Fruit fly (Drosophila melanogaster): ENCODE data around the gene PICK1.

Gene PICK1

dm6 chr2L:12700381-12700963 lies 5.6 kb downstream of the PICK1 start, which contains the start of gene CG17036:
Gene CG17036 (minus strand): TSS chr2L:12700746.
- TF ChIP-seq Blimp-1 (GFP tag; optimal IDR thresholded peaks at IDR 0.05) (no peak), cyc (GFP tag; optimal IDR thresholded peaks at IDR 0.05) (no peak), Ets96B (tag; optimal IDR thresholded peaks at IDR 0.05) (no peak), CG10669 (GFP tag; optimal IDR thresholded peaks at IDR 0.05) (no peak), esn (GFP tag; optimal IDR thresholded peaks at IDR 0.05) (peak; percentile 31), CG8632 (GFP tag; optimal IDR thresholded peaks at IDR 0.05) (peak; percentile 42), CG6163 (GFP tag; IDR thresholded peaks at IDR 0.05) (peak; percentile 48; the same call in 2 of the 3 replicates), Ets21C (GFP tag; optimal IDR thresholded peaks at IDR 0.05) (no peak), CG11762 (GFP tag; optimal IDR thresholded peaks at IDR 0.05; ENCODE audit: insufficient read depth) (no peak), Eip75B (GFP tag; optimal IDR thresholded peaks at IDR 0.05) (no peak), CG31627 (GFP tag; optimal IDR thresholded peaks at IDR 0.05) (no peak), salr (GFP tag; optimal IDR thresholded peaks at IDR 0.05) (no peak), CG6276 (GFP tag; optimal IDR thresholded peaks at IDR 0.05) (no peak), Eip78C (GFP tag) (peak; percentile 57), Sox14 (GFP tag; optimal IDR thresholded peaks at IDR 0.05) (no peak), Smox (GFP tag; optimal IDR thresholded peaks at IDR 0.05) (no peak), Hr4 (GFP tag; optimal IDR thresholded peaks at IDR 0.05) (no peak), Hr39 (GFP tag; optimal IDR thresholded peaks at IDR 0.05) (no peak), CG6854 (GFP tag; optimal IDR thresholded peaks at IDR 0.05) (peak; percentile 15), CG32006 (GFP tag; optimal IDR thresholded peaks at IDR 0.05) (peak; percentile 49), CG6792 (GFP tag; optimal IDR thresholded peaks at IDR 0.05) (peak; percentile 10), CG1621 (tag; optimal IDR thresholded peaks at IDR 0.05) (peak; percentile 19), CG4318 (GFP tag; optimal IDR thresholded peaks at IDR 0.05) (no peak), CG8319 (GFP tag; optimal IDR thresholded peaks at IDR 0.05) (no peak), Gug (GFP tag; IDR thresholded peaks at IDR 0.05) (no peak), acj6 (GFP tag; optimal IDR thresholded peaks at IDR 0.05) (no peak), CG8119 (GFP tag; IDR thresholded peaks at IDR 0.05) (peak; percentile 36; the same call in 1 of the 3 replicates), pdm3 (GFP tag; optimal IDR thresholded peaks at IDR 0.05) (no peak), CG11294 (GFP tag; IDR thresholded peaks at IDR 0.05) (no peak), fd59A (GFP tag; optimal IDR thresholded peaks at IDR 0.05) (no peak)

dm6 chr2L:12701498-12701897 lies 6.7 kb downstream of the PICK1 start:
- no peak for TF ChIP-seq CG11294 (GFP tag; IDR thresholded peaks at IDR 0.05)
- no peak for TF ChIP-seq esn (GFP tag; optimal IDR thresholded peaks at IDR 0.05)
- no peak for TF ChIP-seq acj6 (GFP tag; optimal IDR thresholded peaks at IDR 0.05)
- no peak for TF ChIP-seq CG8632 (GFP tag; optimal IDR thresholded peaks at IDR 0.05)
- TF ChIP-seq topi (GFP tag; optimal IDR thresholded peaks at IDR 0.05): no peak
- TF ChIP-seq net (GFP tag; optimal IDR thresholded peaks at IDR 0.05): no peak
- TF ChIP-seq fd59A (GFP tag; optimal IDR thresholded peaks at IDR 0.05): no peak

dm6 chr2L:12704418-12704920 lies 9.6 kb downstream of the PICK1 start, which contains the start of the genes CG5776 and spict:
Gene CG5776 (minus strand): TSS chr2L:12704451.
Gene spict (plus strand): TSS chr2L:12704725.
- peak; percentile 64 for TF ChIP-seq achi (GFP tag; optimal IDR thresholded peaks at IDR 0.05)
- peak; percentile 84 for TF ChIP-seq CG32006 (GFP tag; optimal IDR thresholded peaks at IDR 0.05)
- TF ChIP-seq CG4318 (GFP tag; optimal IDR thresholded peaks at IDR 0.05): no peak
- peak; percentile 57 for TF ChIP-seq Smox (GFP tag; optimal IDR thresholded peaks at IDR 0.05)
- no peak for TF ChIP-seq CG9139 (GFP tag; optimal IDR thresholded peaks at IDR 0.05)
- TF ChIP-seq Hr38 (GFP tag; optimal IDR thresholded peaks at IDR 0.05): no peak
- TF ChIP-seq Hr4 (GFP tag; optimal IDR thresholded peaks at IDR 0.05): peak; percentile 74
- TF ChIP-seq vri (GFP tag; optimal IDR thresholded peaks at IDR 0.05): peak; percentile 62
- peak; percentile 58; the same call in 1 of the 2 replicates for TF ChIP-seq Gug (GFP tag; IDR thresholded peaks at IDR 0.05)
- no peak for TF ChIP-seq CG7368 (GFP tag; optimal IDR thresholded peaks at IDR 0.05)
- peak; percentile 47 for TF ChIP-seq CG31627 (GFP tag; optimal IDR thresholded peaks at IDR 0.05)
- TF ChIP-seq dsx (GFP tag; optimal IDR thresholded peaks at IDR 0.05; ENCODE audit: poor library complexity, severe bottlenecking): peak; percentile 64
- TF ChIP-seq CG11294 (GFP tag; IDR thresholded peaks at IDR 0.05): peak; percentile 51; the same call in 1 of the 2 replicates
- peak; percentile 79 for TF ChIP-seq CG10631 (GFP tag; optimal IDR thresholded peaks at IDR 0.05)
- TF ChIP-seq CG8119 (GFP tag; IDR thresholded peaks at IDR 0.05): peak; percentile 65
- TF ChIP-seq topi (GFP tag; optimal IDR thresholded peaks at IDR 0.05): peak; percentile 61
- peak; percentile 48 for TF ChIP-seq CG1621 (tag; optimal IDR thresholded peaks at IDR 0.05)
- TF ChIP-seq CG16779 (tag; optimal IDR thresholded peaks at IDR 0.05): no peak
- TF ChIP-seq CG15336 (GFP tag; IDR thresholded peaks at IDR 0.05): peak; percentile 70
- TF ChIP-seq Lpt (GFP tag; optimal IDR thresholded peaks at IDR 0.05): no peak
- TF ChIP-seq esn (GFP tag; optimal IDR thresholded peaks at IDR 0.05): peak; percentile 71
- peak; percentile 69 for TF ChIP-seq CG3919 (GFP tag; optimal IDR thresholded peaks at IDR 0.05)
- TF ChIP-seq eg (GFP tag; IDR thresholded peaks at IDR 0.05): no peak; the same call in none of the 3 replicates
- peak; percentile 80 for TF ChIP-seq CG6163 (GFP tag; IDR thresholded peaks at IDR 0.05)
- TF ChIP-seq CG6854 (GFP tag; optimal IDR thresholded peaks at IDR 0.05): peak; percentile 68
- peak; percentile 69 for TF ChIP-seq lz (GFP tag; optimal IDR thresholded peaks at IDR 0.05)
- TF ChIP-seq Eip78C (GFP tag): peak; percentile 75
- no peak for TF ChIP-seq fd85E (GFP tag; optimal IDR thresholded peaks at IDR 0.05)

All from whole organism, prepupa.